Worm (Caenorhabditis elegans) whole organism, early embryonic: ENCODE data around the gene T05A1.5.

Source experiments
- B0310.2 ChIP-seq: sonication (generic microtip); optimal IDR thresholded peaks from 2 replicates; lab custom pipeline; 2016; ENCODE audit warnings: mild to moderate bottlenecking, missing genetic modification characterization, missing compliant biosample characterization
- F13C5.2 ChIP-seq: sonication (generic microtip); optimal IDR thresholded peaks from 2 replicates; lab custom pipeline; 2017; ENCODE audit warnings: mild to moderate bottlenecking, missing genetic modification characterization, inconsistent platforms, missing compliant biosample characterization
- aly-1 ChIP-seq: sonication (generic microtip); optimal IDR thresholded peaks from 2 replicates; lab custom pipeline; 2016; ENCODE audit warnings: missing genetic modification characterization, missing compliant biosample characterization
- ama-1 ChIP-seq: fragments of 150-350 bp; optimal IDR thresholded peaks from 2 replicates; lab custom pipeline; 2014
- flt-1 ChIP-seq: fragments of 200-800 bp; sonication (Bioruptor generic); IDR thresholded peaks from 2 replicates; pipeline ENCODE4 v1.3.6; 2022; ENCODE audit warnings: missing genetic modification characterization, missing compliant biosample characterization
- hmg-4 ChIP-seq: fragments of 200-800 bp; sonication (Bioruptor generic); optimal IDR thresholded peaks from 2 replicates; lab custom pipeline; 2018; ENCODE audit warnings: mild to moderate bottlenecking, missing genetic modification characterization, missing compliant biosample characterization
- hnd-1 ChIP-seq: sonication (generic microtip); optimal IDR thresholded peaks from 2 replicates; lab custom pipeline; 2016; ENCODE audit warnings: missing genetic modification characterization, missing compliant biosample characterization
- scrt-1 ChIP-seq: fragments of 200-800 bp; sonication (Bioruptor generic); IDR thresholded peaks from 2 replicates; pipeline ENCODE4 v1.3.6; 2022; ENCODE audit warnings: missing genetic modification characterization, missing compliant biosample characterization
- sea-1 ChIP-seq: fragments of 200-800 bp; sonication (Bioruptor generic); conservative IDR thresholded peaks from 2 replicates; pipeline ENCODE4 v1.3.6; 2022; ENCODE audit warnings: missing genetic modification characterization, missing compliant biosample characterization

DNA sequence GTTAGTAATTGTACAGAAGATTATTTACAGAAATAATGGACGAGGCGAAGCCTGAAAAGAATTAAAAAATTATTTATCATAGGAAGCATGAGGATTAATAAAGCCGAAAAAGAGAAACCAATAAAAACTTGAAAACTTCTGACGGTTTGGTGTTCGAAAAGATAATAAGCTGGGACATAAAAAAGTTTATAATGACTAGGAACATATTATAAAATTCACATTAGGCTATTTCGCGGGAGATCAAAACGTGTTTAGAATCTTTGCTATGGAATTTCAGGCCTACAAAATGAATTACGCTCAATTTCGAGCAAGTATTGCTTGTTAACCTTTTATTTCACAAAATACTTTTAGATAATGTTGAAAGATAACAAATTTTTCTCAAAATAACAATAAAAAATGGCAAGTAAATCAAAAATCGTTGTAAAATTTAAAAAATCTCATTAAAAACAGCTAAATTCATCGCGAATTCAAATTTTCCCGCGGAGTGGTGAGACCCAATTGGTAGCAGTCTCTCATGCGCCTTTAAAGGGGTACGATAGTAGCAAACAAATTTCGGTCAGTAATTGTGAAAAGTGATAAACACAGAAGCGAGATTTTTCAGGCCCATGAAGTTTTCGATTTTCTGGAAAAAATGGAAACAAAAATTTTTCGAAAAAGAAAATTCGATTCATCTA lies 42.8 kb downstream of the T05A1.5 start, which contains the start of gene trcs-1:
- TF ChIP-seq ama-1 (no peak), sea-1 (GFP tag; lab: Robert Waterston, UW) (no peak), flt-1 (GFP tag; lab: Robert Waterston, UW) (no peak), F13C5.2 (tag; lab: Kevin White, UChicago) (no peak), B0310.2 (tag; lab: Kevin White, UChicago) (no peak), hmg-4 (GFP tag; lab: Kevin White, UChicago) (no peak), scrt-1 (GFP tag; lab: Robert Waterston, UW) (no peak), hnd-1 (tag; lab: Kevin White, UChicago) (no peak), aly-1 (tag; lab: Kevin White, UChicago) (no peak)
